Fruit fly (Drosophila melanogaster): ENCODE measurements around the gene CG14805.

Gene CG14805

dm6 chrX:1922765-1923501 is 45.8 kb downstream of the CG14805 start, which contains the start of the genes eIF2Bepsilon and Ocrl:
Gene eIF2Bepsilon (minus strand): TSS chrX:1922874.
Gene Ocrl (plus strand): TSS chrX:1922981.
- TF ChIP-seq Dll (optimal IDR thresholded peaks at IDR 0.05) (peak; percentile 26), pan (optimal IDR thresholded peaks at IDR 0.05) (no peak)

DNA sequence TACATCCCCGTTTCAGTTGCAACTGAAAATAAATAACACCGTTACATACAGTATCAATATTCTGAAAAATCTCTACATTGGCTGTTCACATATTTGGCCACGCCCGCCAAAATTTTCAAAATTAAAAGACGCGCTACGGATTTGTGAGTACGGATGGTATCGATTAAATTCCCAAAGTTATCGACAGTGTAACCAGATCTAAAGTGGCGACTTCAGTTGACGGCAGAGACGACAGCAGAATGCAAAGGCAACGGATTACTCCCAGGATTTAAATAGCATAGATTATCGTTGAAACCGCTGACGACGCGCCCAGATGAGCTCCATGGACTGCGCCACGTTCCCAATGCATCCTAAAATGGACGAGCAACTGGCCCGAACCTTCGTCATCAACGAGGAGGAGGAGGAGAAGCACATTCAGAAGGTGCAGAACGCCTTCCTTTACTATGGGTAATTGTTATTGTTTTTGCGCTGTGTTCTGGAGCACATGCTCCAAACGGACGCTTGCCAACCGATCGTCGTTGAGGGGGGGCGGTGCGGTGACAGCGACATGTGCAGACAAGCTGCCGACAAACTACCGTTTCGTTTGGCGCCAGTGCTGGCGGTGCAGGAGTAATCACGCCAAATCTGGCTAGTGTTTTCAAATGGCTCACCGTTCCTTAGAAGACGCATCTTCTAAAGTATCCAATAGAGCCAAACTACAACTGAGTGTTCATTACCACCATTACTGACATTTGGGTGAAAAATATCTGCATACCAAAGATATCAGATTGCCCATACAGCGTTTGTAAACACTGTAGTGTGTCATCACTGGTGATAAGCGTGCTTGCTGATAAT is 50.6 kb downstream of the CG14805 start, which contains the start of gene CG11596:
TSS of gene CG11596 (plus strand) at position 211 of the 834 bp plus-strand sequence.
- TF ChIP-seq usp (GFP tag; optimal IDR thresholded peaks at IDR 0.05) (no peak), psq (optimal IDR thresholded peaks at IDR 0.05) (no peak), pan (optimal IDR thresholded peaks at IDR 0.05) (no peak), Dll (optimal IDR thresholded peaks at IDR 0.05) (no peak), CG8478 (optimal IDR thresholded peaks at IDR 0.05) (no peak), EcR (GFP tag; optimal IDR thresholded peaks at IDR 0.05) (no peak)

Data from whole organism.